Worm (Caenorhabditis elegans): ENCODE results near the gene ttr-16.
A peak's percentile ranks its signal among the peaks of the same experiment; 100 is the strongest.

Gene ttr-16

DNA sequence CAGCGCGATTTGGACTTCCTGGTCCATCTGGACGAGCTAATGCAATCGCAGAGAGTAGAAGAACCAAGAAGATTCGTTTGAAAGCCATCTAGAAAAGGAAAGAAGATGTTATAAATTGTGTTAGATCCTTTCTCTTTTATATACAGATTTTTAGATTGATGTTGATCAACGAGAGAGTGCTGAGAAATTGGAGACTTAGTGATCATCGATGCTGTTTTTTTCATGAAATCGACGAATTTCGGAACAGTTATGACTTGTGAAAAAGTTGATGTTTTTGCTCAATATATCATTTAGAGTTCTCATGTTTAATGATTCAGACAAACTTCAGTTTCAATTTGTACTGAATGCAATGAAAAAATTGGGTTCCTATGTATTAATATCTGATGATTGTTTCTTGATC, 38.7 kb upstream of the ttr-16 start, which contains the start of gene srlf-17:
TSS of gene srlf-17 (minus strand) at position 101 of the 400 bp plus-strand sequence.
- TF ChIP-seq sdc-2 (tag; optimal IDR thresholded peaks at IDR 0.05) (no peak), K02D7.2 (tag; optimal IDR thresholded peaks at IDR 0.05) (no peak), ets-4 (tag; optimal IDR thresholded peaks at IDR 0.05) (no peak), sox-2 (GFP tag; IDR thresholded peaks at IDR 0.05) (no peak), C08G9.2 (tag; optimal IDR thresholded peaks at IDR 0.05) (no peak), dve-1 (tag; optimal IDR thresholded peaks at IDR 0.05) (no peak), syd-9 (tag; optimal IDR thresholded peaks at IDR 0.05) (no peak), ceh-22 (tag; optimal IDR thresholded peaks at IDR 0.05) (no peak), T23F11.4 (GFP tag; optimal IDR thresholded peaks at IDR 0.05) (no peak), elt-4 (tag; optimal IDR thresholded peaks at IDR 0.05) (no peak), hlh-8 (tag; optimal IDR thresholded peaks at IDR 0.05) (no peak), Y22D7AL.16 (tag; optimal IDR thresholded peaks at IDR 0.05) (no peak), rnt-1 (tag; optimal IDR thresholded peaks at IDR 0.05) (no peak), ceh-6 (GFP tag; optimal IDR thresholded peaks at IDR 0.05) (no peak), nhr-11 (tag; optimal IDR thresholded peaks at IDR 0.05) (no peak), pha-2 (tag; optimal IDR thresholded peaks at IDR 0.05) (no peak), ahr-1 (tag; optimal IDR thresholded peaks at IDR 0.05) (no peak)

DNA sequence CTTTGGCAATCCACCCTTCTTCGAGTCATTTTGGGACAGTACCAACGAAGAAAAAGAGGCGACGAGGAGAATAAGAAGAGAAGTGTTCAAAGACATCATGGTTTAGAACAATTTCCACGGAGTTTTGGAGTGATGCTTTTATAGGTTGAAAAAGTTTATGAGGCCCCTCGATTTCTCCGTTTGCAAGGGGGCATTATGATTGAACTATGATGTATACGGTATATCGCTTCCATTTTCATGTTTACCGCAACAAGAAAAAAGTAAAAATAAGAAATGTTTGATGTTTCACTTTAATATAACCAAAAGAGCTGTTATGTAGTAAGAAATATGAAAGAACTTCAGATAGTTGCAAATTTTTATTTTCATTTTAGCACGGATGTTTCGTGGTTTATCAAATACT, 37.4 kb upstream of the ttr-16 start, which contains the start of gene srlf-18:
TSS of gene srlf-18 (minus strand) at position 101 of the 400 bp plus-strand sequence.
- TF ChIP-seq pat-9 (tag; optimal IDR thresholded peaks at IDR 0.05) (no peak), ets-4 (tag; optimal IDR thresholded peaks at IDR 0.05) (no peak), dve-1 (tag; optimal IDR thresholded peaks at IDR 0.05) (no peak), ceh-18 (tag; optimal IDR thresholded peaks at IDR 0.05) (no peak)

DNA sequence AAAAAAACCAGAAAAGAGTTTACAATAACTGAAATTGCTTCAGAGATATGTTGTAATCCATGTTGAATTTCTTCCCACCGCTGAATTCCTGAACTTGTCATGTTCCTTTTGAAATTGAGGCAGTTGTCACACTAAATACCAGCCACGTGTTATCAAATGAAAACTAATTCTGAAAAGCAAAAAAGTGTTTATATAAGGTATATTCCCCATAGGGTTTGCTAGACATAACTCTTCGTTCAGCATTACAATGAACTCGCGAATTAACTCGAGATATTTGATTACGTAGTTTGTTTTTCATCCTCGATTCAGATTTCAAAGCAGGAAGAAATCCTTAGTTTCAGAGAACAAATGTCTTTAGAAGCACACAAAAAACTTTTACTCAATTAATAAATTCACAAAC, 36.3 kb upstream of the ttr-16 start, which contains the start of gene str-3:
TSS of gene str-3 (minus strand) at position 101 of the 400 bp plus-strand sequence.
- TF ChIP-seq F13H6.1 (tag; optimal IDR thresholded peaks at IDR 0.05) (no peak), ceh-14 (tag; optimal IDR thresholded peaks at IDR 0.05) (no peak), ceh-34 (tag; optimal IDR thresholded peaks at IDR 0.05) (no peak), ceh-6 (GFP tag; optimal IDR thresholded peaks at IDR 0.05) (no peak), unc-42 (tag; optimal IDR thresholded peaks at IDR 0.05) (no peak), hlh-13 (GFP tag; optimal IDR thresholded peaks at IDR 0.05) (no peak), ceh-48 (tag; optimal IDR thresholded peaks at IDR 0.05) (no peak), pha-4 (tag; optimal IDR thresholded peaks at IDR 0.05) (no peak), madf-2 (tag; optimal IDR thresholded peaks at IDR 0.05) (no peak), syd-9 (tag; optimal IDR thresholded peaks at IDR 0.05) (no peak)

DNA sequence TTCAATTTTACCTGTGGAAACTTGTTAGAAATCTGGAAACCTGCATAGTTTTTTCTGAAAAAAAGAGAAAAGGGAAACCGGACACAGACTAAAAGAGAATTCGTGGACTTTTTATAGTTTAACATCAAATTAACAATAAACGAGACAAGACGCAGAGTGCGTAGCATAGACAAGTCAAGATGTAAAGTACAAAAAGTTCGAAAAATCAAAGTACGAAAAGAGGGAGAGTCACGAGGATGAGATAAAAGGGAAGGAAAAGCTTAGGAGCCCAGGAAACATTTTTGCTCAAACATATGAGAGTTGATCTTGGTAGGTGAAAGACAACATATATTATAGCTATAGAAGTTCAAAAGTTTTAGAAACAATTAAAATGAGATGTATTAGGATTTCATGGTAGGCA, 33.9 kb upstream of the ttr-16 start, which contains the start of gene M7.12:
TSS of gene M7.12 (minus strand) at position 188 of the 400 bp plus-strand sequence.
- TF ChIP-seq ceh-19 (GFP tag; optimal IDR thresholded peaks at IDR 0.05) = no peak

DNA sequence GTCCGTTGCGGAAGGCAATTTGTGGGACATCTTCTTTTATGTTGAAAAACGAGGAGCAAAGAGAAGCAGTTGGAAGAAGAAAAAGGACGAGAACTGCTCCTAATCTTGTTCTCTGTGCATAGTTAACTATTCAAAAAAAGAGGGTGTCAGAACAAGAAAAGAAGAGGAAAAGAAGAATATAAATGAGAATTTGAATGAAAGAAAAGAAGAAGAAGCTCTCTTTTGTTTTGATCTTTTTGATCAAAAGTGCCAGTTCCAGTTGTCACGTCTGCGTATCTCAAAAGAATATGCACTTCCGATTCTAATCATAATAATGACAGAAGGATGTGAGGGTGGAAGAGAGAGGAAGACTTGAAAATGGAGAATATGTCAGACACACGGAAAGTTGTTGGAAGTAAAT, 31.0 kb upstream of the ttr-16 start, which contains the start of gene M7.8:
TSS of gene M7.8 (minus strand) at position 112 of the 400 bp plus-strand sequence.
- TF ChIP-seq unc-42 (tag; optimal IDR thresholded peaks at IDR 0.05) (peak; percentile 41), unc-55 (GFP tag; optimal IDR thresholded peaks at IDR 0.05) (peak; percentile 32), rnt-1 (tag; optimal IDR thresholded peaks at IDR 0.05) (no peak), ceh-24 (tag; optimal IDR thresholded peaks at IDR 0.05) (no peak)

DNA sequence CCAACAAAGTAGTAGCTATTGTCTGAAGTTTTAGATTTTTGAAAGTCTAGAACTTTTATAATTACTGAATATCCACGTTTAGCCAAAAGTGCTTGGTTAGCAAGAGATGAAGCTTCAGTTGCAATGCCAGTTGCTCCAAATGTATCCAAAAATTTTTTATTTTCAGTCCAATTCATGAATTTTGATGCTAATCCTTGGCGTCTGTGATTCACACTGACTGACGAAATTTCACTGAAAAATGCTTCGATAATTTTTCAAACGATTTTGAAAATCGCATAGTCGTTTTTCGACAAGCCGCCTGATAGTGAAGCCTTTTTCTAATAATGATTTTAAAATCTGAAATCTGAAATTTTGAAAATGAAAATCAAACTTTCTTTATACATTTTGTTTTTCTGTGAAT, 30.1 kb upstream of the ttr-16 start:
- TF ChIP-seq unc-42 (tag; optimal IDR thresholded peaks at IDR 0.05) (no peak), C38D4.7 (GFP tag; optimal IDR thresholded peaks at IDR 0.05) (no peak), T23F11.4 (GFP tag; optimal IDR thresholded peaks at IDR 0.05) (no peak), sdc-2 (tag; optimal IDR thresholded peaks at IDR 0.05) (no peak), lin-11 (tag; optimal IDR thresholded peaks at IDR 0.05) (no peak), ztf-16 (tag; optimal IDR thresholded peaks at IDR 0.05) (no peak), pha-4 (tag; optimal IDR thresholded peaks at IDR 0.05) (no peak), che-1 (tag; optimal IDR thresholded peaks at IDR 0.05) (no peak), ceh-2 (tag; optimal IDR thresholded peaks at IDR 0.05) (no peak)

Data from whole organism, late embryonic.